Worm (Caenorhabditis elegans): ENCODE measurements around the gene C45B2.2.

C45B2.2 gene

ce11 chrX:6084439-6084838, at the start of gene C45B2.2:
TSS of gene C45B2.2 (plus strand) at chrX:6084739.
- no peak for TF ChIP-seq F13C5.2 (tag; optimal IDR thresholded peaks at IDR 0.05)
- TF ChIP-seq aly-1 (tag; optimal IDR thresholded peaks at IDR 0.05), result no peak
- TF ChIP-seq pes-1 (GFP tag; IDR thresholded peaks at IDR 0.05), result no peak

ce11 chrX:6039544-6039943, 45.0 kb upstream of the C45B2.2 start, which contains the start of gene hsp-25:
TSS of gene hsp-25 (minus strand) at chrX:6039644.
- TF ChIP-seq F13C5.2 (tag; optimal IDR thresholded peaks at IDR 0.05), result no peak
- no peak for TF ChIP-seq hmbx-1 (tag; optimal IDR thresholded peaks at IDR 0.05)
- no peak for TF ChIP-seq B0310.2 (tag; optimal IDR thresholded peaks at IDR 0.05)
- no peak for TF ChIP-seq ceh-13 (GFP tag; optimal IDR thresholded peaks at IDR 0.05)
- no peak for TF ChIP-seq ama-1 (optimal IDR thresholded peaks at IDR 0.05)
- TF ChIP-seq pes-1 (GFP tag; IDR thresholded peaks at IDR 0.05), result no peak
- no peak for TF ChIP-seq ceh-36 (tag; optimal IDR thresholded peaks at IDR 0.05)

ce11 chrX:6040435-6041093, 44.0 kb upstream of the C45B2.2 start:
- TF ChIP-seq tbx-37 (GFP tag; conservative IDR thresholded peaks at IDR 0.05) (no peak), hmbx-1 (tag; optimal IDR thresholded peaks at IDR 0.05) (no peak), sea-1 (GFP tag; conservative IDR thresholded peaks at IDR 0.05) (no peak), ceh-36 (tag; optimal IDR thresholded peaks at IDR 0.05) (no peak), scrt-1 (GFP tag; IDR thresholded peaks at IDR 0.05) (no peak), hmg-4 (GFP tag; optimal IDR thresholded peaks at IDR 0.05) (peak; percentile 56), pes-1 (GFP tag; IDR thresholded peaks at IDR 0.05) (no peak), tbx-11 (GFP tag; IDR thresholded peaks at IDR 0.05) (no peak)

- TF ChIP-seq scrt-1 (GFP tag; IDR thresholded peaks at IDR 0.05), result no peak
- TF ChIP-seq hmg-4 (GFP tag; optimal IDR thresholded peaks at IDR 0.05), result no peak
- TF ChIP-seq ets-7 (tag; optimal IDR thresholded peaks at IDR 0.05), result no peak
- TF ChIP-seq tra-4 (tag; optimal IDR thresholded peaks at IDR 0.05), result no peak
- no peak for TF ChIP-seq hmbx-1 (tag; optimal IDR thresholded peaks at IDR 0.05)
- no peak for TF ChIP-seq pes-1 (GFP tag; IDR thresholded peaks at IDR 0.05)
- TF ChIP-seq hnd-1 (tag; optimal IDR thresholded peaks at IDR 0.05), result no peak
- TF ChIP-seq ceh-13 (GFP tag; optimal IDR thresholded peaks at IDR 0.05), result no peak
- TF ChIP-seq F13C5.2 (tag; optimal IDR thresholded peaks at IDR 0.05), result no peak
- TF ChIP-seq ama-1 (optimal IDR thresholded peaks at IDR 0.05), result no peak
- no peak for TF ChIP-seq flt-1 (GFP tag; IDR thresholded peaks at IDR 0.05)
- no peak for TF ChIP-seq ceh-36 (tag; optimal IDR thresholded peaks at IDR 0.05)
- no peak for TF ChIP-seq tbx-11 (GFP tag; IDR thresholded peaks at IDR 0.05)
- no peak for TF ChIP-seq B0310.2 (tag; optimal IDR thresholded peaks at IDR 0.05)
- no peak for TF ChIP-seq tbx-37 (GFP tag; conservative IDR thresholded peaks at IDR 0.05)
- no peak for TF ChIP-seq sea-1 (GFP tag; conservative IDR thresholded peaks at IDR 0.05)
- no peak for TF ChIP-seq aly-1 (tag; optimal IDR thresholded peaks at IDR 0.05)
These were observed 43.5 kb upstream of the C45B2.2 start for ce11 chrX:6041094-6041441.

- TF ChIP-seq hmg-4 (GFP tag; optimal IDR thresholded peaks at IDR 0.05) (no peak), F13C5.2 (tag; optimal IDR thresholded peaks at IDR 0.05) (no peak)
These were observed 42.5 kb upstream of the C45B2.2 start for ce11 chrX:6041995-6042481.

ce11 chrX:6043283-6043682, 41.3 kb upstream of the C45B2.2 start:
- no peak for TF ChIP-seq hmg-4 (GFP tag; optimal IDR thresholded peaks at IDR 0.05)
- TF ChIP-seq aly-1 (tag; optimal IDR thresholded peaks at IDR 0.05), result no peak
- TF ChIP-seq ceh-36 (tag; optimal IDR thresholded peaks at IDR 0.05), result no peak
- TF ChIP-seq B0310.2 (tag; optimal IDR thresholded peaks at IDR 0.05), result no peak
- no peak for TF ChIP-seq flt-1 (GFP tag; IDR thresholded peaks at IDR 0.05)
- no peak for TF ChIP-seq sea-1 (GFP tag; conservative IDR thresholded peaks at IDR 0.05)
- TF ChIP-seq hnd-1 (tag; optimal IDR thresholded peaks at IDR 0.05), result no peak
- TF ChIP-seq scrt-1 (GFP tag; IDR thresholded peaks at IDR 0.05), result no peak
- TF ChIP-seq tbx-11 (GFP tag; IDR thresholded peaks at IDR 0.05), result no peak
- TF ChIP-seq tbx-37 (GFP tag; conservative IDR thresholded peaks at IDR 0.05), result no peak
- no peak for TF ChIP-seq ama-1 (optimal IDR thresholded peaks at IDR 0.05)
- no peak for TF ChIP-seq hmbx-1 (tag; optimal IDR thresholded peaks at IDR 0.05)
- TF ChIP-seq tra-4 (tag; optimal IDR thresholded peaks at IDR 0.05), result no peak
- TF ChIP-seq ets-7 (tag; optimal IDR thresholded peaks at IDR 0.05), result no peak
- no peak for TF ChIP-seq pes-1 (GFP tag; IDR thresholded peaks at IDR 0.05)
- TF ChIP-seq F13C5.2 (tag; optimal IDR thresholded peaks at IDR 0.05), result no peak

- TF ChIP-seq sea-1 (GFP tag; conservative IDR thresholded peaks at IDR 0.05) (no peak), flt-1 (GFP tag; IDR thresholded peaks at IDR 0.05) (no peak), ets-7 (tag; optimal IDR thresholded peaks at IDR 0.05) (no peak), tra-4 (tag; optimal IDR thresholded peaks at IDR 0.05) (no peak), hnd-1 (tag; optimal IDR thresholded peaks at IDR 0.05) (no peak), F13C5.2 (tag; optimal IDR thresholded peaks at IDR 0.05) (no peak), tbx-37 (GFP tag; conservative IDR thresholded peaks at IDR 0.05) (no peak), pes-1 (GFP tag; IDR thresholded peaks at IDR 0.05) (no peak), B0310.2 (tag; optimal IDR thresholded peaks at IDR 0.05) (no peak), hmbx-1 (tag; optimal IDR thresholded peaks at IDR 0.05) (no peak), ceh-13 (GFP tag; optimal IDR thresholded peaks at IDR 0.05) (no peak), tbx-11 (GFP tag; IDR thresholded peaks at IDR 0.05) (no peak), aly-1 (tag; optimal IDR thresholded peaks at IDR 0.05) (no peak)
These were observed 36.0 kb upstream of the C45B2.2 start, which contains the start of gene pak-1 for ce11 chrX:6048508-6048907. TSS of gene pak-1 (minus strand) at chrX:6048608.

ce11 chrX:6050078-6050477, 34.5 kb upstream of the C45B2.2 start:
- no peak for TF ChIP-seq hnd-1 (tag; optimal IDR thresholded peaks at IDR 0.05)
- TF ChIP-seq B0310.2 (tag; optimal IDR thresholded peaks at IDR 0.05), result no peak

All from whole organism, early embryonic.